Worm (Caenorhabditis elegans): ENCODE data around the gene nhr-203.

- TF ChIP-seq nhr-28 (tag; optimal IDR thresholded peaks at IDR 0.05): no peak
- no peak for TF ChIP-seq elt-3 (tag; optimal IDR thresholded peaks at IDR 0.05)
- TF ChIP-seq ama-1 (optimal IDR thresholded peaks at IDR 0.05): no peak
- no peak for TF ChIP-seq nhr-12 (tag; optimal IDR thresholded peaks at IDR 0.05)
- TF ChIP-seq unc-62 (GFP tag; optimal IDR thresholded peaks at IDR 0.05): no peak
- no peak for TF ChIP-seq pha-4 (tag; optimal IDR thresholded peaks at IDR 0.05)
- no peak for TF ChIP-seq skn-1 (tag; optimal IDR thresholded peaks at IDR 0.05)
- no peak for TF ChIP-seq nhr-11 (tag; optimal IDR thresholded peaks at IDR 0.05)
- no peak for TF ChIP-seq lin-15B (tag; optimal IDR thresholded peaks at IDR 0.05)
- no peak for TF ChIP-seq zag-1 (tag; optimal IDR thresholded peaks at IDR 0.05)
These were observed 23.3 kb downstream of the nhr-203 start for ce11 chrV:482860-483259.

Data from whole organism, L3 larva.